Fruit fly (Drosophila melanogaster) whole organism, adult: ENCODE measurements around the gene Mekk1.

Experiments
- CG12768 ChIP-seq: fragments of 200-800 bp; sonication (Bioruptor generic); optimal IDR thresholded peaks from 2 replicates; lab custom pipeline; 2017; ENCODE audit warnings: missing biosample characterization, missing genetic modification characterization, mild to moderate bottlenecking, moderate library complexity, missing genetic modification reagents
- CG14711 ChIP-seq: fragments of 200-800 bp; sonication (Bioruptor generic); optimal IDR thresholded peaks from 2 replicates; lab custom pipeline; 2018; ENCODE audit warnings: missing biosample characterization, mild to moderate bottlenecking, missing genetic modification characterization, moderate library complexity
- CG1620 ChIP-seq: fragments of 200-800 bp; sonication (Bioruptor generic); optimal IDR thresholded peaks from 2 replicates; lab custom pipeline; 2016; ENCODE audit warnings: missing biosample characterization, missing genetic modification characterization
- CG33017 ChIP-seq: fragments of 200-800 bp; sonication (Bioruptor generic); optimal IDR thresholded peaks from 2 replicates; lab custom pipeline; 2018; ENCODE audit warnings: missing biosample characterization, mild to moderate bottlenecking, missing genetic modification characterization, moderate library complexity
- CG5204 ChIP-seq: fragments of 200-800 bp; sonication (Bioruptor generic); optimal IDR thresholded peaks from 2 replicates; lab custom pipeline; 2016; ENCODE audit warnings: missing biosample characterization, missing genetic modification characterization
- CG7045 ChIP-seq: fragments of 200-800 bp; sonication (Bioruptor generic); optimal IDR thresholded peaks from 2 replicates; lab custom pipeline; 2017; ENCODE audit warnings: missing biosample characterization, mild to moderate bottlenecking, missing genetic modification characterization
- bab1 ChIP-seq: fragments of 200-800 bp; sonication (Bioruptor generic); optimal IDR thresholded peaks from 3 replicates; lab custom pipeline; 2019; ENCODE audit warnings: missing biosample characterization, mild to moderate bottlenecking, missing genetic modification characterization, moderate library complexity
- kay ChIP-seq: fragments of 200-800 bp; sonication (Bioruptor generic); peaks from one replicate; lab custom pipeline; 2016; ENCODE audit warnings: missing biosample characterization, missing genetic modification characterization, borderline replicate concordance
- ovo ChIP-seq: fragments of 200-800 bp; sonication (Bioruptor generic); optimal IDR thresholded peaks from 2 replicates; lab custom pipeline; 2016; ENCODE audit warnings: missing biosample characterization, missing genetic modification characterization
- tj ChIP-seq: fragments of 200-800 bp; sonication (Bioruptor generic); optimal IDR thresholded peaks from 3 replicates; lab custom pipeline; 2017; ENCODE audit warnings: missing biosample characterization, mild to moderate bottlenecking, missing genetic modification characterization, moderate library complexity
- toe ChIP-seq: fragments of 200-800 bp; sonication (Bioruptor generic); optimal IDR thresholded peaks from 2 replicates; lab custom pipeline; 2016; ENCODE audit warnings: missing biosample characterization, missing genetic modification characterization

DNA sequence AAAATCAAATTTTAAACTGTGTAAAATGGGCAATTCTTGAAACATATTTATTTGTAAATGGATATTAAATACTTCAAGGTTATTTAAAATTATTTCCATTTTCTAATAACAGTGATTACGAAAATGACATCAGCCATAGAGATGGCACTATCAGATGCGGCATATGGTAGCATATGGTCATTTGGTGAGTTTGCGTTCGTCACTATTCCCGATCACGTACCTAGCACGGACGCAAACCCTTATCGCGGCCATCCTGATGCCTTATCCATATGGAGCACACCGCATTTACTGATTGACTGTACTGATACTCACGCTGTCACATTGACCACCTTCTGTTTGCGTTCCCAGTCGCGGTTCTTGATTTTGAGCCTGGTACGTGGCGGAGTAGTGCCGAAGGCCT, 5.3 kb downstream of the Mekk1 start:
- TF ChIP-seq tj (GFP tag; lab: Kevin White, UChicago) (no peak), CG14711 (tag; lab: Kevin White, UChicago) (no peak), kay (GFP tag; lab: Kevin White, UChicago) (no peak), CG5204 (GFP tag; lab: Kevin White, UChicago) (no peak), bab1 (GFP tag; lab: Kevin White, UChicago) (no peak), CG1620 (GFP tag; lab: Kevin White, UChicago) (no peak), ovo (GFP tag; lab: Kevin White, UChicago) (no peak), CG33017 (no peak), CG7045 (GFP tag; lab: Kevin White, UChicago) (no peak), toe (GFP tag; lab: Kevin White, UChicago) (no peak), CG12768 (GFP tag; lab: Kevin White, UChicago) (no peak)
